Worm (Caenorhabditis elegans) whole organism, L1 larva: ENCODE measurements around the gene K09A11.1.

Experiments used
- C04F5.9 ChIP-seq: sonication (generic microtip); optimal IDR thresholded peaks from 2 replicates; lab custom pipeline; 2016; ENCODE audit warnings: missing genetic modification characterization, missing compliant biosample characterization
- F16B12.6 ChIP-seq: fragments of 150-350 bp; optimal IDR thresholded peaks from 2 replicates; lab custom pipeline; 2014; ENCODE audit warnings: missing biosample characterization, missing genetic modification characterization
- aly-2 ChIP-seq: fragments of 150-350 bp; optimal IDR thresholded peaks from 2 replicates; lab custom pipeline; 2014; ENCODE audit warnings: missing biosample characterization, missing genetic modification characterization
- blmp-1 ChIP-seq: fragments of 150-350 bp; optimal IDR thresholded peaks from 2 replicates; lab custom pipeline; 2014; ENCODE audit warnings: missing biosample characterization, missing genetic modification characterization
- ceh-63 ChIP-seq: fragments of 200-800 bp; sonication (Bioruptor generic); optimal IDR thresholded peaks from 2 replicates; lab custom pipeline; 2018; ENCODE audit warnings: mild to moderate bottlenecking, missing genetic modification characterization, missing compliant biosample characterization
- ceh-8 ChIP-seq: fragments of 200-800 bp; sonication (Bioruptor generic); optimal IDR thresholded peaks from 2 replicates; lab custom pipeline; 2018; ENCODE audit warnings: mild to moderate bottlenecking, missing genetic modification characterization, moderate library complexity, missing compliant biosample characterization
- ceh-88 ChIP-seq: fragments of 200-800 bp; sonication (Bioruptor generic); IDR thresholded peaks from 2 replicates; pipeline ENCODE4 v1.3.6; 2022; ENCODE audit warnings: missing genetic modification characterization, missing compliant biosample characterization
- ceh-90 ChIP-seq: sonication (generic microtip); optimal IDR thresholded peaks from 2 replicates; lab custom pipeline; 2016; ENCODE audit warnings: missing genetic modification characterization, missing compliant biosample characterization
- ces-1 ChIP-seq: fragments of 150-350 bp; optimal IDR thresholded peaks from 2 replicates; lab custom pipeline; 2014; ENCODE audit warnings: missing biosample characterization, missing genetic modification reagents, missing genetic modification characterization
- dpl-1 ChIP-seq, 3 experiments: fragments of 150-350 bp in 2 of 3; sonication (generic microtip) in 1 of 3; optimal IDR thresholded peaks; 2 replicates each; lab custom pipeline; 2014 to 2017; ENCODE audit warnings: missing biosample characterization in 3 of 3, missing genetic modification characterization in 3 of 3, missing genetic modification reagents in 3 of 3
- dsc-1 ChIP-seq: sonication (generic microtip); optimal IDR thresholded peaks from 2 replicates; lab custom pipeline; 2016; ENCODE audit warnings: mild to moderate bottlenecking, missing genetic modification characterization, missing compliant biosample characterization
- efl-3 ChIP-seq: fragments of 200-800 bp; sonication (Bioruptor generic); optimal IDR thresholded peaks from 2 replicates; lab custom pipeline; 2018; ENCODE audit warnings: mild to moderate bottlenecking, missing genetic modification characterization, missing compliant biosample characterization
- egl-13 ChIP-seq: sonication (generic microtip); optimal IDR thresholded peaks from 2 replicates; lab custom pipeline; 2016; ENCODE audit warnings: missing genotype, missing genetic modification reagents, missing genetic modification characterization, missing compliant biosample characterization
- fkh-4 ChIP-seq: sonication (generic microtip); optimal IDR thresholded peaks from 2 replicates; lab custom pipeline; 2016; ENCODE audit warnings: missing compliant biosample characterization, missing genetic modification characterization, borderline replicate concordance
- fkh-8 ChIP-seq: sonication (generic microtip); optimal IDR thresholded peaks from 2 replicates; lab custom pipeline; 2016; ENCODE audit warnings: mild to moderate bottlenecking, missing genetic modification characterization, missing compliant biosample characterization
- fos-1 ChIP-seq: fragments of 150-350 bp; optimal IDR thresholded peaks from 2 replicates; lab custom pipeline; 2014; ENCODE audit warnings: missing biosample characterization, missing genetic modification characterization
- hlh-17 ChIP-seq: fragments of 200-800 bp; sonication (Bioruptor generic); optimal IDR thresholded peaks from 2 replicates; lab custom pipeline; 2018; ENCODE audit warnings: missing genetic modification characterization, mild to moderate bottlenecking, missing compliant biosample characterization, moderate library complexity, borderline replicate concordance
- hpl-2 ChIP-seq: fragments of 150-350 bp; optimal IDR thresholded peaks from 2 replicates; lab custom pipeline; 2014; ENCODE audit warnings: missing biosample characterization, missing genetic modification reagents, missing genetic modification characterization
- irx-1 ChIP-seq: sonication (generic microtip); optimal IDR thresholded peaks from 2 replicates; lab custom pipeline; 2016; ENCODE audit warnings: missing genetic modification characterization, missing compliant biosample characterization
- isw-1 ChIP-seq: fragments of 200-800 bp; sonication (Bioruptor generic); IDR thresholded peaks from 2 replicates; pipeline ENCODE4 v1.3.6; 2022; ENCODE audit warnings: missing genetic modification characterization, missing compliant biosample characterization
- lin-14 ChIP-seq: fragments of 200-800 bp; sonication (Bioruptor generic); optimal IDR thresholded peaks from 2 replicates; lab custom pipeline; 2018; ENCODE audit warnings: mild to moderate bottlenecking, missing genetic modification characterization, moderate library complexity, missing compliant biosample characterization
- lin-15B ChIP-seq: fragments of 150-350 bp; sonication (generic microtip); optimal IDR thresholded peaks from 3 replicates; lab custom pipeline; 2014; ENCODE audit warnings: missing biosample characterization, missing genetic modification characterization
- lin-35 ChIP-seq, 2 experiments: fragments of 150-350 bp; optimal IDR thresholded peaks; 2 replicates each; lab custom pipeline; 2014; ENCODE audit warnings: missing biosample characterization in 2 of 2, missing genetic modification characterization in 2 of 2, missing genetic modification reagents in 2 of 2
- lsy-2 ChIP-seq, 2 experiments: fragments of 150-350 bp; optimal IDR thresholded peaks; 2 replicates each; lab custom pipeline; 2014; ENCODE audit warnings: missing biosample characterization in 2 of 2, missing genetic modification characterization in 2 of 2
- mab-9 ChIP-seq: fragments of 200-800 bp; sonication (Bioruptor generic); IDR thresholded peaks from 2 replicates; pipeline ENCODE4 v1.3.6; 2022; ENCODE audit warnings: missing genetic modification reagents, missing genetic modification characterization, missing compliant biosample characterization
- mep-1 ChIP-seq: fragments of 150-350 bp; optimal IDR thresholded peaks from 2 replicates; lab custom pipeline; 2014; ENCODE audit warnings: missing biosample characterization, missing genetic modification characterization
- nhr-11 ChIP-seq: fragments of 150-350 bp; optimal IDR thresholded peaks from 2 replicates; lab custom pipeline; 2014; ENCODE audit warnings: missing biosample characterization, missing genetic modification characterization
- nhr-19 ChIP-seq: fragments of 200-800 bp; sonication (Bioruptor generic); conservative IDR thresholded peaks from 2 replicates; pipeline ENCODE4 v1.3.6; 2022; ENCODE audit warnings: missing genetic modification characterization, missing compliant biosample characterization
- nhr-237 ChIP-seq: fragments of 150-350 bp; optimal IDR thresholded peaks from 2 replicates; lab custom pipeline; 2014; ENCODE audit warnings: missing biosample characterization, missing genetic modification characterization
- nhr-71 ChIP-seq: sonication (generic microtip); optimal IDR thresholded peaks from 2 replicates; lab custom pipeline; 2016; ENCODE audit warnings: mild to moderate bottlenecking, missing genetic modification characterization, moderate library complexity, missing compliant biosample characterization
- nhr-85 ChIP-seq: sonication (generic microtip); peaks from one replicate; lab custom pipeline; 2016; ENCODE audit warnings: missing genetic modification characterization, inconsistent platforms, missing compliant biosample characterization
- nhr-90 ChIP-seq: sonication (generic microtip); optimal IDR thresholded peaks from 2 replicates; lab custom pipeline; 2016; ENCODE audit warnings: mild to moderate bottlenecking, missing genetic modification characterization, missing compliant biosample characterization; ENCODE audit not compliant: poor library complexity
- pag-3 ChIP-seq: sonication (generic microtip); optimal IDR thresholded peaks from 2 replicates; lab custom pipeline; 2017; ENCODE audit warnings: missing genetic modification characterization, mild to moderate bottlenecking, missing compliant biosample characterization, antibody characterized with exemption, borderline replicate concordance; ENCODE audit not compliant: insufficient read depth
- pqm-1 ChIP-seq: sonication (generic microtip); optimal IDR thresholded peaks from 3 replicates; lab custom pipeline; 2017; ENCODE audit warnings: missing biosample characterization, missing genetic modification characterization
- sox-4 ChIP-seq: sonication (generic microtip); optimal IDR thresholded peaks from 2 replicates; lab custom pipeline; 2016; ENCODE audit warnings: missing genetic modification characterization, missing compliant biosample characterization
- sptf-1 ChIP-seq: fragments of 150-350 bp; optimal IDR thresholded peaks from 2 replicates; lab custom pipeline; 2014; ENCODE audit warnings: missing biosample characterization, missing genetic modification characterization
- swsn-7 ChIP-seq: sonication (generic microtip); optimal IDR thresholded peaks from 2 replicates; lab custom pipeline; 2016; ENCODE audit warnings: missing genetic modification characterization, missing compliant biosample characterization
- unc-130 ChIP-seq: fragments of 150-350 bp; optimal IDR thresholded peaks from 2 replicates; lab custom pipeline; 2017; ENCODE audit warnings: missing biosample characterization, missing genetic modification characterization, inconsistent platforms
- unc-62 ChIP-seq: fragments of 150-350 bp; optimal IDR thresholded peaks from 2 replicates; lab custom pipeline; 2014; ENCODE audit warnings: missing biosample characterization, missing genetic modification reagents, missing genetic modification characterization
- unc-86 ChIP-seq: sonication (generic microtip); optimal IDR thresholded peaks from 2 replicates; lab custom pipeline; 2016; ENCODE audit warnings: missing genetic modification characterization, missing compliant biosample characterization
- unc-98 ChIP-seq: fragments of 200-800 bp; sonication (Bioruptor generic); IDR thresholded peaks from 2 replicates; pipeline ENCODE4 v1.3.6; 2022; ENCODE audit warnings: missing genetic modification characterization, missing compliant biosample characterization
- zip-4 ChIP-seq: fragments of 200-800 bp; sonication (Bioruptor generic); optimal IDR thresholded peaks from 2 replicates; lab custom pipeline; 2018; ENCODE audit warnings: mild to moderate bottlenecking, missing genetic modification characterization, moderate library complexity, missing compliant biosample characterization

Gene K09A11.1

DNA sequence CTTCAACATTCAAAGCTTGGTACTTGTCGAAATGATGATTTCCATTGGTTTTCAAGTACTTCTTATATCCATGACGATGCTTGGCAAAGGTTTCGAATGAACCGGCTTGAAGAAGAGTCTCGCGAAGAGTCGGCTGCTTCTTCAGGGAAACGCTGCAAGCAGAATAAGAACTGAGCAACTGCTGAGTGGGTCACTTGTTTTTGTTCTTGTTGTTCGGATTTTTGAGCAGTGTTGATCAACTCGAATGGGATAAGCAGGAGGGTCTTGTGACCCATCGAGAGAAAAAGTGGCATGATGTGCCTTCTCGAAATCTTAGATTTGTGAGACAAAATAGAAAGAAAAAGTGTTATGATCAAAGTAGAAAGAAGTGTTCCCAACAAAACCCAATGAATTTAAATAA, 41.7 kb upstream of the K09A11.1 start (continued):
- peak in 1 of 2 experiments; percentile 0 for TF ChIP-seq lin-35 (GFP tag; optimal IDR thresholded peaks at IDR 0.05; lab: Kevin White, UChicago)

DNA sequence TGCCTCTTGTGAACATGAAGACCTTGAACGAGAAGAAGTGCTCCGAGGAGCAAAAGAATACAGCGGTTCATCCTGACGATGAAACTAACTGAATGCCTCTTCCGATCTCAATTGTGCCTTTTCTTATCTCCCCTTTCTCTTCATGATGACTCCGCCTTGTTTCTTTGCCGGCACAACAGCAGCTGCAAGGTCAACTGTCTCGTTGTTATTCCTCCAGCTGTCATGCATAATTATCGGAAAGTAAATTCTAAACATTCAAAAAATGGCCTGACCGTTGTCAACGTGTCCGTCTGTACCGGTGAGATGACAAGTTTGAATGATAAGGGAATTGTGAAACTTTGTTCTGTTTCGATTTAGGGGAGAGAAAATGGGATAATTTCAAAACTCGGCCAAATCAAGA, 40.9 kb upstream of the K09A11.1 start, which contains the start of gene asp-4:
TSS of gene asp-4 (minus strand) at position 106 of the 400 bp plus-strand sequence.
- TF ChIP-seq egl-13 (tag; lab: Kevin White, UChicago) (no peak), F16B12.6 (tag; lab: Kevin White, UChicago) (no peak), ceh-88 (GFP tag; lab: Robert Waterston, UW) (no peak), sox-4 (tag; lab: Kevin White, UChicago) (no peak), pag-3 (tag; lab: Kevin White, UChicago) (no peak), ces-1 (GFP tag; lab: Kevin White, UChicago) (no peak), unc-130 (tag; lab: Kevin White, UChicago) (no peak), lin-15B (tag; lab: Kevin White, UChicago) (no peak), pqm-1 (no peak), ceh-63 (no peak), nhr-85 (tag; lab: Kevin White, UChicago) (peak; percentile 69), lin-14 (GFP tag; lab: Kevin White, UChicago) (peak; percentile 39), blmp-1 (tag; lab: Kevin White, UChicago) (peak; percentile 40), hlh-17 (GFP tag; lab: Kevin White, UChicago) (no peak), fkh-8 (tag; lab: Kevin White, UChicago) (no peak), mep-1 (peak; percentile 37), efl-3 (GFP tag; lab: Kevin White, UChicago) (no peak), hpl-2 (GFP tag; lab: Kevin White, UChicago) (no peak), unc-98 (GFP tag; lab: Robert Waterston, UW) (no peak), zip-4 (no peak), nhr-90 (no peak), aly-2 (no peak), fkh-4 (tag; lab: Kevin White, UChicago) (no peak), isw-1 (no peak), swsn-7 (tag; lab: Kevin White, UChicago) (no peak), nhr-19 (no peak), sptf-1 (tag; lab: Kevin White, UChicago) (no peak), mab-9 (GFP tag; lab: Robert Waterston, UW) (0 out of 2 replicates have a peak, but pooled peaks have one; percentile 14)

DNA sequence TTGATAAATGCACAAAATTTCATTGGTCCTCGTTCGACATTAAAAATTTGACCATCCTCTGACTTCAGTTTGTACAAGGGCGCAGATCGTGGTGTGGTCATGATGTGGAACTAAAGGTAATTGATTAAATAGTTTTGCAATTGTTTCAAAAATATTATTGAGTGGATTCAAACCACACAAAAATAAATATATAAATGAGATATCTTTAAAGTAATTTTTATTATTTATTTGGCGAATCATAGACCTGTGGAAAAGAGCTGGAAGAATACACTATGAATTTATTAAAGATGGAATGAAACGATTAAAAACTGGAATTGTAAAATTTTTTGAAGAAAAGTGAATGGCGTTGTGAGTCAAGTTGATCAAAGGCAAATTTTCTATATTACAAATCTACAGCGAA, 38.9 kb upstream of the K09A11.1 start, which contains the start of gene skr-20:
TSS of gene skr-20 (minus strand) at position 101 of the 400 bp plus-strand sequence.
- TF ChIP-seq sptf-1 (tag; lab: Kevin White, UChicago) (no peak), nhr-11 (tag; lab: Kevin White, UChicago) (no peak), nhr-237 (tag; lab: Kevin White, UChicago) (no peak), unc-98 (GFP tag; lab: Robert Waterston, UW) (no peak), lsy-2 (tag; optimal IDR thresholded peaks at IDR 0.05; lab: Kevin White, UChicago) (no peak), dsc-1 (tag; lab: Kevin White, UChicago) (no peak), ceh-90 (tag; lab: Kevin White, UChicago) (no peak), nhr-71 (tag; lab: Kevin White, UChicago) (no peak), hlh-17 (GFP tag; lab: Kevin White, UChicago) (no peak), fos-1 (tag; lab: Kevin White, UChicago) (no peak), ceh-8 (GFP tag; lab: Kevin White, UChicago) (no peak), nhr-90 (no peak)
- TF ChIP-seq, all 84 proteins: peak for 0

ce11 chrX:13224608-13225007, 37.7 kb upstream of the K09A11.1 start, which contains the start of gene skr-19:
Gene skr-19 (minus strand): TSS chrX:13224708.
- TF ChIP-seq irx-1 (no peak), C04F5.9 (no peak), unc-86 (tag; lab: Kevin White, UChicago) (no peak), dpl-1 (GFP tag; optimal IDR thresholded peaks at IDR 0.05; lab: Kevin White, UChicago) (no peak), unc-62 (GFP tag; lab: Kevin White, UChicago) (no peak)
- TF ChIP-seq, all 84 proteins: peak for 0
